Worm (Caenorhabditis elegans) whole organism, L2 larva: ENCODE measurements around the gene R102.8.

ENCODE experiments used
- R02D3.7 ChIP-seq: fragments of 150-350 bp; optimal IDR thresholded peaks from 2 replicates; lab custom pipeline; 2014; ENCODE audit warnings: missing biosample characterization, missing genetic modification characterization
- Y55F3AM.14 ChIP-seq: fragments of 200-800 bp; sonication (Bioruptor generic); optimal IDR thresholded peaks from 2 replicates; lab custom pipeline; 2018; ENCODE audit warnings: mild to moderate bottlenecking, missing genetic modification characterization, missing compliant biosample characterization
- ZK546.5 ChIP-seq: sonication (generic microtip); optimal IDR thresholded peaks from 2 replicates; lab custom pipeline; 2017; ENCODE audit warnings: missing biosample characterization, missing genetic modification characterization
- aly-2 ChIP-seq: fragments of 150-350 bp; optimal IDR thresholded peaks from 2 replicates; lab custom pipeline; 2014; ENCODE audit warnings: missing biosample characterization, missing genetic modification characterization
- ceh-82 ChIP-seq: fragments of 150-350 bp; optimal IDR thresholded peaks from 2 replicates; lab custom pipeline; 2014; ENCODE audit warnings: missing biosample characterization, missing genetic modification characterization
- egl-27 ChIP-seq: sonication (generic microtip); optimal IDR thresholded peaks from 3 replicates; lab custom pipeline; 2017; ENCODE audit warnings: missing biosample characterization, missing genetic modification reagents, missing genetic modification characterization
- fos-1 ChIP-seq: fragments of 150-350 bp; optimal IDR thresholded peaks from 2 replicates; lab custom pipeline; 2014; ENCODE audit warnings: missing biosample characterization, missing genetic modification characterization
- mdl-1 ChIP-seq, 2 experiments: fragments of 150-350 bp in 1 of 2; sonication (generic microtip) in 1 of 2; optimal IDR thresholded peaks; 2 replicates each; lab custom pipeline; 2017; ENCODE audit warnings: missing biosample characterization in 2 of 2, missing genetic modification characterization in 2 of 2
- nhr-25 ChIP-seq: fragments of 150-350 bp; sonication (generic microtip); optimal IDR thresholded peaks from 3 replicates; lab custom pipeline; 2014; ENCODE audit warnings: missing biosample characterization, missing genetic modification characterization
- nhr-6 ChIP-seq: fragments of 150-350 bp; optimal IDR thresholded peaks from 2 replicates; lab custom pipeline; 2014; ENCODE audit warnings: missing biosample characterization, missing genetic modification characterization
- nhr-77 ChIP-seq: fragments of 150-350 bp; optimal IDR thresholded peaks from 2 replicates; lab custom pipeline; 2014; ENCODE audit warnings: missing biosample characterization, missing genetic modification characterization
- skn-1 ChIP-seq: sonication (generic microtip); optimal IDR thresholded peaks from 2 replicates; lab custom pipeline; 2017; ENCODE audit warnings: missing biosample characterization, missing genetic modification characterization

- no peak for TF ChIP-seq Y55F3AM.14 (GFP tag; lab: Kevin White, UChicago)
- no peak for TF ChIP-seq nhr-25 (tag; lab: Kevin White, UChicago)
- no peak for TF ChIP-seq ZK546.5 (tag; lab: Kevin White, UChicago)
- no peak for TF ChIP-seq fos-1
- no peak for TF ChIP-seq skn-1 (tag; lab: Kevin White, UChicago)
- no peak for TF ChIP-seq nhr-77 (tag; lab: Kevin White, UChicago)
- no peak for TF ChIP-seq aly-2 (tag; lab: Kevin White, UChicago)
- TF ChIP-seq egl-27 (tag; lab: Kevin White, UChicago), result no peak
- no peak for TF ChIP-seq ceh-82 (tag; lab: Kevin White, UChicago)
- TF ChIP-seq nhr-6, result no peak
- TF ChIP-seq mdl-1 (tag; optimal IDR thresholded peaks at IDR 0.05; lab: Kevin White, UChicago), result no peak
- TF ChIP-seq R02D3.7, result no peak
Measured at ce11 chrIV:10716348-10716747, 26.3 kb upstream of the R102.8 start, which contains the start of gene ncx-3.
